Worm (Caenorhabditis elegans) whole organism, L4 larva: Measurements from ENCODE around the gene eif-3.F.

Experiments
- Y48G9A.11 ChIP-seq: fragments of 200-800 bp; sonication (Bioruptor generic); IDR thresholded peaks from 2 replicates; pipeline ENCODE4 v1.3.6; 2022; ENCODE audit warnings: missing genetic modification reagents, missing genetic modification characterization, missing compliant biosample characterization
- Y5F2A.4 ChIP-seq: fragments of 200-800 bp; sonication (Bioruptor generic); optimal IDR thresholded peaks from 2 replicates; lab custom pipeline; 2018; ENCODE audit warnings: mild to moderate bottlenecking, missing genetic modification characterization, missing compliant biosample characterization
- Y75B8A.6 ChIP-seq: fragments of 200-800 bp; sonication (Bioruptor generic); IDR thresholded peaks from 2 replicates; pipeline ENCODE4 v1.3.6; 2022; ENCODE audit warnings: missing genetic modification reagents, missing genetic modification characterization, missing compliant biosample characterization
- ZK546.5 ChIP-seq, 2 experiments: sonication (generic microtip); optimal IDR thresholded peaks; 2 replicates each; lab custom pipeline; 2017; ENCODE audit warnings: missing biosample characterization in 2 of 2, missing genetic modification characterization in 2 of 2
- aha-1 ChIP-seq: fragments of 150-350 bp; peaks from one replicate; lab custom pipeline; 2014; ENCODE audit warnings: missing biosample characterization, missing genetic modification characterization
- aly-2 ChIP-seq: sonication (generic microtip); optimal IDR thresholded peaks from 2 replicates; lab custom pipeline; 2018; ENCODE audit warnings: missing biosample characterization, missing genetic modification characterization
- attf-4 ChIP-seq: sonication (generic microtip); optimal IDR thresholded peaks from 3 replicates; lab custom pipeline; 2017; ENCODE audit warnings: missing biosample characterization, missing genetic modification characterization
- ceh-20 ChIP-seq: fragments of 200-800 bp; sonication (Bioruptor generic); IDR thresholded peaks from 2 replicates; pipeline ENCODE4 v1.3.6; 2022; ENCODE audit warnings: missing genetic modification reagents, missing genetic modification characterization, missing compliant biosample characterization
- ceh-28 ChIP-seq: fragments of 150-350 bp; optimal IDR thresholded peaks from 2 replicates; lab custom pipeline; 2014; ENCODE audit warnings: missing biosample characterization, missing genetic modification reagents, missing genetic modification characterization
- ces-1 ChIP-seq: fragments of 150-350 bp; sonication (generic microtip); optimal IDR thresholded peaks from 4 replicates; lab custom pipeline; 2014; ENCODE audit warnings: missing biosample characterization, missing genetic modification reagents, missing genetic modification characterization
- ctbp-1 ChIP-seq: fragments of 200-800 bp; sonication (Bioruptor generic); IDR thresholded peaks from 2 replicates; pipeline ENCODE4 v1.3.6; 2022; ENCODE audit warnings: missing genetic modification reagents, missing genetic modification characterization, missing compliant biosample characterization
- daf-16 ChIP-seq, 3 experiments: sonication (generic microtip); optimal IDR thresholded peaks; 2 replicates each; lab custom pipeline; 2016 to 2017; ENCODE audit warnings: missing genetic modification characterization in 3 of 3, missing genetic modification reagents in 3 of 3, mild to moderate bottlenecking in 2 of 3, missing compliant biosample characterization in 2 of 3, missing biosample characterization in 1 of 3, moderate library complexity in 1 of 3
- daf-19 ChIP-seq: fragments of 200-800 bp; sonication (Bioruptor generic); conservative IDR thresholded peaks from 2 replicates; pipeline ENCODE4 v1.3.6; 2022; ENCODE audit warnings: missing genetic modification characterization, missing compliant biosample characterization
- dmd-8 ChIP-seq: fragments of 200-800 bp; sonication (Bioruptor generic); IDR thresholded peaks from 2 replicates; pipeline ENCODE4 v1.3.6; 2022; ENCODE audit warnings: missing genetic modification characterization, missing compliant biosample characterization
- dmd-9 ChIP-seq: fragments of 200-800 bp; sonication (Bioruptor generic); IDR thresholded peaks from 2 replicates; pipeline ENCODE4 v1.3.6; 2022; ENCODE audit warnings: missing genetic modification reagents, missing genetic modification characterization, missing compliant biosample characterization
- dpl-1 ChIP-seq: fragments of 150-350 bp; optimal IDR thresholded peaks from 2 replicates; lab custom pipeline; 2014; ENCODE audit warnings: missing biosample characterization, missing genetic modification reagents, missing genetic modification characterization
- dve-1 ChIP-seq: sonication (generic microtip); optimal IDR thresholded peaks from 2 replicates; lab custom pipeline; 2017; ENCODE audit warnings: antibody characterized with exemption, mild to moderate bottlenecking, missing genetic modification characterization, missing compliant biosample characterization; ENCODE audit not compliant: insufficient read depth
- egl-27 ChIP-seq: sonication (generic microtip); optimal IDR thresholded peaks from 3 replicates; lab custom pipeline; 2017; ENCODE audit warnings: missing biosample characterization, missing genetic modification reagents, missing genetic modification characterization
- egl-43 ChIP-seq: fragments of 200-800 bp; sonication (Bioruptor generic); IDR thresholded peaks from 2 replicates; pipeline ENCODE4 v1.3.6; 2022; ENCODE audit warnings: missing genetic modification reagents, missing genetic modification characterization, missing compliant biosample characterization
- fos-1 ChIP-seq: fragments of 150-350 bp; optimal IDR thresholded peaks from 2 replicates; lab custom pipeline; 2014; ENCODE audit warnings: missing biosample characterization, missing genetic modification characterization
- lin-13 ChIP-seq: fragments of 150-350 bp; optimal IDR thresholded peaks from 2 replicates; lab custom pipeline; 2014; ENCODE audit warnings: missing biosample characterization, missing genetic modification reagents, missing genetic modification characterization
- lin-15B ChIP-seq: fragments of 150-350 bp; sonication (generic microtip); optimal IDR thresholded peaks from 3 replicates; lab custom pipeline; 2014; ENCODE audit warnings: missing biosample characterization, missing genetic modification characterization
- lir-3 ChIP-seq: sonication (generic microtip); optimal IDR thresholded peaks from 2 replicates; lab custom pipeline; 2016; ENCODE audit warnings: mild to moderate bottlenecking, missing genetic modification characterization, missing compliant biosample characterization
- lsy-2 ChIP-seq, 2 experiments: fragments of 150-350 bp in 1 of 2; sonication (generic microtip) in 1 of 2; optimal IDR thresholded peaks; 2 replicates each; lab custom pipeline; 2014 to 2017; ENCODE audit warnings: missing biosample characterization in 2 of 2, missing genetic modification characterization in 2 of 2
- madf-9 ChIP-seq: fragments of 200-800 bp; sonication (Bioruptor generic); conservative IDR thresholded peaks from 2 replicates; pipeline ENCODE4 v1.3.6; 2022; ENCODE audit warnings: missing genetic modification reagents, missing genetic modification characterization, missing compliant biosample characterization
- mdl-1 ChIP-seq, 2 experiments: fragments of 150-350 bp in 1 of 2; sonication (generic microtip) in 1 of 2; optimal IDR thresholded peaks; 2 replicates each; lab custom pipeline; 2014 to 2017; ENCODE audit warnings: missing biosample characterization in 2 of 2, missing genetic modification characterization in 2 of 2
- mep-1 ChIP-seq: fragments of 150-350 bp; sonication (generic microtip); optimal IDR thresholded peaks from 3 replicates; lab custom pipeline; 2014; ENCODE audit warnings: missing biosample characterization, missing genetic modification characterization
- mxl-2 ChIP-seq: fragments of 200-800 bp; sonication (Bioruptor generic); conservative IDR thresholded peaks from 2 replicates; pipeline ENCODE4 v1.3.6; 2022; ENCODE audit warnings: missing genetic modification reagents, missing genetic modification characterization, missing compliant biosample characterization
- mxl-3 ChIP-seq: fragments of 200-800 bp; sonication (Bioruptor generic); optimal IDR thresholded peaks from 2 replicates; lab custom pipeline; 2018; ENCODE audit warnings: mild to moderate bottlenecking, missing genetic modification characterization, missing compliant biosample characterization
- nhr-102 ChIP-seq: sonication (generic microtip); optimal IDR thresholded peaks from 2 replicates; lab custom pipeline; 2016; ENCODE audit warnings: mild to moderate bottlenecking, missing genetic modification characterization, moderate library complexity, missing compliant biosample characterization
- nhr-237 ChIP-seq: sonication (generic microtip); optimal IDR thresholded peaks from 2 replicates; lab custom pipeline; 2017; ENCODE audit warnings: missing biosample characterization, missing genetic modification characterization
- nhr-25 ChIP-seq: sonication (generic microtip); optimal IDR thresholded peaks from 2 replicates; lab custom pipeline; 2017; ENCODE audit warnings: missing genetic modification characterization, mild to moderate bottlenecking, missing compliant biosample characterization, antibody characterized with exemption, moderate library complexity, borderline replicate concordance; ENCODE audit not compliant: insufficient read depth
- nhr-6 ChIP-seq: fragments of 150-350 bp; optimal IDR thresholded peaks from 2 replicates; lab custom pipeline; 2014; ENCODE audit warnings: missing biosample characterization, missing genetic modification characterization
- nhr-76 ChIP-seq: fragments of 150-350 bp; optimal IDR thresholded peaks from 2 replicates; lab custom pipeline; 2014; ENCODE audit warnings: missing biosample characterization, missing genetic modification characterization
- pha-4 ChIP-seq, 2 experiments: fragments of 150-350 bp in 1 of 2; fragments of 200-800 bp in 1 of 2; sonication (Bioruptor generic) in 1 of 2; IDR thresholded peaks in 1 of 2; optimal IDR thresholded peaks in 1 of 2; 2 replicates each; pipeline versions ENCODE4 v1.3.6 to Lab custom; 2014 to 2022; ENCODE audit warnings: missing genetic modification characterization in 2 of 2, missing genetic modification reagents in 2 of 2, missing biosample characterization in 1 of 2, missing compliant biosample characterization in 1 of 2
- pqm-1 ChIP-seq: sonication (generic microtip); optimal IDR thresholded peaks from 2 replicates; lab custom pipeline; 2017; ENCODE audit warnings: missing biosample characterization, missing genetic modification characterization
- saeg-2 ChIP-seq: fragments of 200-800 bp; sonication (Bioruptor generic); IDR thresholded peaks from 2 replicates; pipeline ENCODE4 v1.3.6; 2022; ENCODE audit warnings: missing genetic modification reagents, missing genetic modification characterization, missing compliant biosample characterization
- sdz-12 ChIP-seq: fragments of 200-800 bp; sonication (Bioruptor generic); optimal IDR thresholded peaks from 2 replicates; lab custom pipeline; 2018; ENCODE audit warnings: mild to moderate bottlenecking, missing genetic modification characterization, missing compliant biosample characterization
- skn-1 ChIP-seq: fragments of 150-350 bp; optimal IDR thresholded peaks from 2 replicates; lab custom pipeline; 2014; ENCODE audit warnings: missing biosample characterization, missing genetic modification characterization
- snpc-1.2 ChIP-seq: fragments of 200-800 bp; sonication (Bioruptor generic); IDR thresholded peaks from 2 replicates; pipeline ENCODE4 v1.3.6; 2022; ENCODE audit warnings: missing genetic modification reagents, missing genetic modification characterization, missing compliant biosample characterization
- snpc-4 ChIP-seq: fragments of 150-350 bp; optimal IDR thresholded peaks from 2 replicates; lab custom pipeline; 2014; ENCODE audit warnings: missing biosample characterization, missing genetic modification characterization
- spr-1 ChIP-seq: sonication (generic microtip); optimal IDR thresholded peaks from 2 replicates; lab custom pipeline; 2016; ENCODE audit warnings: mild to moderate bottlenecking, missing genetic modification characterization, missing compliant biosample characterization
- spr-3 ChIP-seq: fragments of 200-800 bp; sonication (Bioruptor generic); optimal IDR thresholded peaks from 2 replicates; lab custom pipeline; 2018; ENCODE audit warnings: mild to moderate bottlenecking, missing genetic modification characterization, missing compliant biosample characterization
- unc-62 ChIP-seq, 3 experiments: fragments of 150-350 bp in 1 of 3; sonication (generic microtip); optimal IDR thresholded peaks in 2 of 3; peaks in 1 of 3; 1 replicate in 1 of 3; 2 replicates in 2 of 3; lab custom pipeline; 2014 to 2017; ENCODE audit warnings: missing biosample characterization in 3 of 3, missing genetic modification characterization in 3 of 3, missing genetic modification reagents in 3 of 3, missing genotype in 1 of 3
- zip-2 ChIP-seq: fragments of 150-350 bp; optimal IDR thresholded peaks from 2 replicates; lab custom pipeline; 2014; ENCODE audit warnings: missing biosample characterization, missing genetic modification characterization

The eif-3.F gene

DNA sequence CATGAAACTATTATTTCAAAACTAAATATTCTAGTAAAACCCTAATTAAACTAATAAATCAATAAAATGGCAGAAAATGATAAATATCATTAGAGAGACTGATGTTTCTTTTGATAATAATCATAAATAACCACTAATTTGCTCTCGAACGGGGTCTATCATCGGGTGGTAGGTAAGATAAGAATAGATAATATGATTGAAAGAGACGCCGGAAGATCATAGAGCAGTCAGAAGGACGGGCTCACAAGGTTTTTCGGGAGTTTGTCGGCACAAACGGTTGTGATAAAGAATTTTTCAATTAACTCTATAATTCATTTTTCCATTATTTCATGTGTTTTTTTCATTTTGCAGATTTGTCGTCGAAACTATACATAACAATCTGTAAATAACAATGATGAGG lies 30.4 kb upstream of the eif-3.F start (continued):
- TF ChIP-seq nhr-102 (tag; lab: Kevin White, UChicago): peak; percentile 38
- peak in 1 of 2 experiments; percentile 55 for TF ChIP-seq daf-16 (GFP tag; optimal IDR thresholded peaks at IDR 0.05; lab: Kevin White, UChicago)
- peak; percentile 54 for TF ChIP-seq daf-16 (tag; optimal IDR thresholded peaks at IDR 0.05; lab: Kevin White, UChicago)
- no peak for TF ChIP-seq daf-19
- no peak for TF ChIP-seq Y75B8A.6 (GFP tag; lab: Robert Waterston, UW)

DNA sequence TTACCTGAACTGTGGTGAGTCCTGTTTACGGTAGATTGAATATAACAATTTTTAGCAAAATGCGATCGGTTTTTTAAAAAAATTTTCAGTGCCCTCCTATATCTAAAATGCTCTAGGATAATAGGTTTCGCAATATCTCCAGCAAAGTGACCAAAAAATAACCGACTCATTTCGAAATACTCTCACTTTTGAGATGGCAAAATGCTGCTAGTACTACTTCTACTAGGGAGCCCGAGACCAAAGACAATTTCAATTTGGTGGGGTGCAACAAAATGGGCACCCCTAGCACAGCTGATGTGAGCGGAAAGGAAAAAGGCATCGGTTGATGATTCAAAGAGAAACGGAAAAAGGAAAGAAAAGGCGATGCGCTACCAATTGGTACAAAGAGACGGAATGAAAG lies 27.9 kb upstream of the eif-3.F start:
- TF ChIP-seq spr-3 (GFP tag; lab: Kevin White, UChicago): no peak
- TF ChIP-seq snpc-1.2 (GFP tag; lab: Robert Waterston, UW): no peak
- TF ChIP-seq attf-4: no peak
- TF ChIP-seq spr-1 (tag; lab: Kevin White, UChicago): no peak
- TF ChIP-seq ces-1 (GFP tag; lab: Kevin White, UChicago): no peak
- TF ChIP-seq nhr-76 (tag; lab: Kevin White, UChicago): no peak
- no peak for TF ChIP-seq dmd-9 (GFP tag; lab: Robert Waterston, UW)
- TF ChIP-seq egl-27 (tag; lab: Kevin White, UChicago): no peak
- no peak for TF ChIP-seq madf-9
- no peak for TF ChIP-seq mxl-3

DNA sequence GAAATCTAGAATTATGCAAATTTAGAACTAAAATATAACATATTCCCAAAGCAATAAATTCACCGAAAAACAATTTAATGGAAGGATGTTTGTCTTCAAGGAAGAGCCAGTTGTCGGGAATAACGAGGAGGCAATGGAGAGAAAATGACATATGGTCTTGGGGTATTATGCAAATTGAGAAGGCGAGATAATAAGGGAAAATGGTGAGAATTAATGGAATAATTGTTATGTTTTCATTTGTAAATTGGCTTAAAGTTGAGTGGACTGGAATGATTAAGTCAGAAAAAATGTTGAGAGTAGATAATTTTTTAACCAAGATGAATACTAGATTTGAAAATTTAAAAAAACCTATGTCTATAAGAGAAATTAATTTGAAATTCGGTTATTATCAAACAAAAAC lies 26.6 kb upstream of the eif-3.F start:
- TF ChIP-seq aly-2 (tag; lab: Kevin White, UChicago) (no peak), mxl-2 (GFP tag; lab: Robert Waterston, UW) (no peak), nhr-6 (no peak), ceh-28 (tag; lab: Kevin White, UChicago) (no peak), pha-4 (GFP tag; IDR thresholded peaks at IDR 0.05; lab: Robert Waterston, UW) (no peak), pha-4 (tag; optimal IDR thresholded peaks at IDR 0.05; lab: Kevin White, UChicago) (no peak), Y48G9A.11 (GFP tag; lab: Robert Waterston, UW) (no peak), ceh-20 (GFP tag; lab: Robert Waterston, UW) (no peak), lsy-2 (tag; optimal IDR thresholded peaks at IDR 0.05; lab: Kevin White, UChicago) (no peak), sdz-12 (GFP tag; lab: Kevin White, UChicago) (no peak), spr-1 (tag; lab: Kevin White, UChicago) (no peak), madf-9 (no peak), fos-1 (tag; lab: Kevin White, UChicago) (no peak), lin-15B (tag; lab: Kevin White, UChicago) (no peak), Y5F2A.4 (GFP tag; lab: Kevin White, UChicago) (no peak), nhr-237 (tag; lab: Kevin White, UChicago) (no peak), zip-2 (tag; lab: Kevin White, UChicago) (no peak), nhr-25 (tag; lab: Kevin White, UChicago) (no peak), egl-27 (tag; lab: Kevin White, UChicago) (no peak), ctbp-1 (GFP tag; lab: Robert Waterston, UW) (no peak)

DNA sequence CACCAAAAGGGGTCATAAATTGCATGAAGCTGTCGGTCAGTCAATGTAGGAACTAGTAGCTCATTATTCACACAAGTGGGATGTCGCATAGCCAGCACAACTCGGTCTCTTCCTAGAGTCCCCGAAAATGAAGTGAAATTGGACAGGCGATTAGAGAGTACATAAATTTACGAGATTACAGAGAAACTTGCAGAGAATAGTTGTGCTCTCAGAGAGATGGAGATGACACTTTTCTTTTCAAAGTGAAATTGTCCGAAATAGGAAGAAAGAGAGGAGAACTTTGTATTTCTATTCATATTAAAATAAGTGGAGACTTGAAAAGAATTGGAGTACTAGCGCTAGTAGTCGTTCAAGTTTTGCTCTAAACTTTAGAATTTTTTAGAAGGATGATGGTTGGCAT lies 25.9 kb upstream of the eif-3.F start:
- TF ChIP-seq pqm-1 (tag; lab: Kevin White, UChicago): no peak
- TF ChIP-seq spr-3 (GFP tag; lab: Kevin White, UChicago): no peak
- TF ChIP-seq mdl-1 (tag; optimal IDR thresholded peaks at IDR 0.05; lab: Kevin White, UChicago): no peak
- no peak for TF ChIP-seq snpc-4 (tag; lab: Kevin White, UChicago)
- no peak for TF ChIP-seq dve-1 (tag; lab: Kevin White, UChicago)
- TF ChIP-seq dpl-1: no peak
- no peak for TF ChIP-seq skn-1
- no peak for TF ChIP-seq zip-2 (tag; lab: Kevin White, UChicago)
- no peak for TF ChIP-seq dmd-8 (GFP tag; lab: Robert Waterston, UW)
- TF ChIP-seq egl-43 (GFP tag; lab: Robert Waterston, UW): no peak
- TF ChIP-seq lir-3 (tag; lab: Kevin White, UChicago): no peak
- TF ChIP-seq mep-1: no peak
- TF ChIP-seq ZK546.5 (tag; optimal IDR thresholded peaks at IDR 0.05; lab: Kevin White, UChicago): no peak
- peak in 1 of 2 experiments; percentile 67 for TF ChIP-seq unc-62 (GFP tag; optimal IDR thresholded peaks at IDR 0.05 in 1 of 2; lab: Kevin White, UChicago)
- TF ChIP-seq unc-62 (tag; optimal IDR thresholded peaks at IDR 0.05; lab: Kevin White, UChicago): no peak
- no peak for TF ChIP-seq ces-1 (GFP tag; lab: Kevin White, UChicago)
- no peak for TF ChIP-seq lin-13
- TF ChIP-seq saeg-2 (GFP tag; lab: Robert Waterston, UW): no peak
- TF ChIP-seq pha-4 (GFP tag; IDR thresholded peaks at IDR 0.05; lab: Robert Waterston, UW): no peak
- no peak for TF ChIP-seq pha-4 (tag; optimal IDR thresholded peaks at IDR 0.05; lab: Kevin White, UChicago)
- 0 out of 2 replicates have a peak, but pooled peaks have one; percentile 17 for TF ChIP-seq ctbp-1 (GFP tag; lab: Robert Waterston, UW)
- TF ChIP-seq dmd-9 (GFP tag; lab: Robert Waterston, UW): no peak
- peak; percentile 23 for TF ChIP-seq aha-1
